Worm (Caenorhabditis elegans) whole organism, young adult: ENCODE measurements around the gene acr-21.

Experiments
- B0019.2 ChIP-seq: fragments of 200-800 bp; sonication (Bioruptor generic); conservative IDR thresholded peaks from 2 replicates; pipeline ENCODE4 v1.3.6; 2022; ENCODE audit warnings: missing genetic modification reagents, missing genetic modification characterization, missing compliant biosample characterization
- B0035.1 ChIP-seq: sonication (generic microtip); optimal IDR thresholded peaks from 2 replicates; lab custom pipeline; 2016; ENCODE audit warnings: missing genetic modification characterization, mild to moderate bottlenecking, missing compliant biosample characterization, missing genotype, missing genetic modification reagents
- B0261.1 ChIP-seq: sonication (generic microtip); optimal IDR thresholded peaks from 2 replicates; lab custom pipeline; 2016; ENCODE audit warnings: mild to moderate bottlenecking, missing genetic modification characterization, moderate library complexity, missing compliant biosample characterization
- D2030.7 ChIP-seq: fragments of 200-800 bp; sonication (Bioruptor generic); IDR thresholded peaks from 2 replicates; pipeline ENCODE4 v1.3.6; 2022; ENCODE audit warnings: missing genetic modification reagents, missing genetic modification characterization, missing compliant biosample characterization
- F33H1.4 ChIP-seq: fragments of 200-800 bp; sonication (Bioruptor generic); IDR thresholded peaks from 2 replicates; pipeline ENCODE4 v1.3.6; 2022; ENCODE audit warnings: missing genetic modification reagents, missing genetic modification characterization, missing compliant biosample characterization
- F49E8.2 ChIP-seq: sonication (generic microtip); optimal IDR thresholded peaks from 3 replicates; lab custom pipeline; 2017; ENCODE audit warnings: missing genetic modification characterization, mild to moderate bottlenecking, missing compliant biosample characterization, antibody characterized with exemption, moderate library complexity; ENCODE audit not compliant: insufficient read depth
- T07F8.4 ChIP-seq: sonication (generic microtip); optimal IDR thresholded peaks from 2 replicates; lab custom pipeline; 2016; ENCODE audit warnings: mild to moderate bottlenecking, missing genetic modification characterization, moderate library complexity, missing compliant biosample characterization
- Y53F4B.3 ChIP-seq: fragments of 200-800 bp; sonication (Bioruptor generic); IDR thresholded peaks from 2 replicates; pipeline ENCODE4 v1.3.6; 2022; ENCODE audit warnings: missing genetic modification reagents, missing genetic modification characterization, missing compliant biosample characterization
- Y53G8AR.9 ChIP-seq: fragments of 200-800 bp; sonication (Bioruptor generic); conservative IDR thresholded peaks from 2 replicates; pipeline ENCODE4 v1.3.6; 2022; ENCODE audit warnings: missing genetic modification reagents, missing genetic modification characterization, missing compliant biosample characterization
- Y56A3A.18 ChIP-seq: fragments of 200-800 bp; sonication (Bioruptor generic); IDR thresholded peaks from 2 replicates; pipeline ENCODE4 v1.3.6; 2022; ENCODE audit warnings: missing genetic modification reagents, missing genetic modification characterization, missing compliant biosample characterization
- Y79H2A.3 ChIP-seq: fragments of 200-800 bp; sonication (Bioruptor generic); conservative IDR thresholded peaks from 2 replicates; pipeline ENCODE4 v1.3.6; 2022; ENCODE audit warnings: missing genetic modification reagents, missing genetic modification characterization, missing compliant biosample characterization
- ZK185.1 ChIP-seq: sonication (generic microtip); optimal IDR thresholded peaks from 2 replicates; lab custom pipeline; 2016; ENCODE audit warnings: mild to moderate bottlenecking, missing genetic modification characterization, missing compliant biosample characterization; ENCODE audit not compliant: poor library complexity, severe bottlenecking
- aptf-3 ChIP-seq: fragments of 200-800 bp; sonication (Bioruptor generic); IDR thresholded peaks from 2 replicates; pipeline ENCODE4 v1.3.6; 2022; ENCODE audit warnings: missing genetic modification characterization, missing compliant biosample characterization
- atf-7 ChIP-seq: sonication (generic microtip); optimal IDR thresholded peaks from 2 replicates; lab custom pipeline; 2017; ENCODE audit warnings: mild to moderate bottlenecking, missing genetic modification characterization, missing compliant biosample characterization
- bed-2 ChIP-seq: fragments of 200-800 bp; sonication (Bioruptor generic); IDR thresholded peaks from 2 replicates; pipeline ENCODE4 v1.3.6; 2022; ENCODE audit warnings: missing genetic modification reagents, missing genetic modification characterization, missing compliant biosample characterization
- cebp-1 ChIP-seq, 2 experiments: fragments of 200-800 bp in 1 of 2; sonication (Bioruptor generic) in 1 of 2; sonication (generic microtip) in 1 of 2; IDR thresholded peaks in 1 of 2; optimal IDR thresholded peaks in 1 of 2; 2 replicates each; pipeline versions ENCODE4 v1.3.6 to Lab custom; 2017 to 2022; ENCODE audit warnings: missing compliant biosample characterization in 2 of 2, missing genetic modification characterization in 2 of 2, mild to moderate bottlenecking in 1 of 2, missing genetic modification reagents in 1 of 2, moderate library complexity in 1 of 2
- ceh-100 ChIP-seq: fragments of 200-800 bp; sonication (Bioruptor generic); IDR thresholded peaks from 2 replicates; pipeline ENCODE4 v1.3.6; 2022; ENCODE audit warnings: missing genetic modification reagents, missing genetic modification characterization, missing compliant biosample characterization
- ceh-27 ChIP-seq: fragments of 200-800 bp; sonication (Bioruptor generic); optimal IDR thresholded peaks from 2 replicates; lab custom pipeline; 2018; ENCODE audit warnings: mild to moderate bottlenecking, missing genetic modification characterization, moderate library complexity, missing compliant biosample characterization
- ceh-40 ChIP-seq: fragments of 200-800 bp; sonication (Bioruptor generic); IDR thresholded peaks from 2 replicates; pipeline ENCODE4 v1.3.6; 2022; ENCODE audit warnings: missing genetic modification characterization, missing compliant biosample characterization
- chd-7 ChIP-seq: sonication (generic microtip); optimal IDR thresholded peaks from 2 replicates; lab custom pipeline; 2016; ENCODE audit warnings: mild to moderate bottlenecking, missing genetic modification characterization, moderate library complexity, missing compliant biosample characterization
- dpff-1 ChIP-seq: sonication (generic microtip); optimal IDR thresholded peaks from 2 replicates; lab custom pipeline; 2017; ENCODE audit warnings: mild to moderate bottlenecking, missing genetic modification characterization, missing compliant biosample characterization
- egrh-3 ChIP-seq: fragments of 200-800 bp; sonication (Bioruptor generic); IDR thresholded peaks from 2 replicates; pipeline ENCODE4 v1.3.6; 2022; ENCODE audit warnings: missing genetic modification reagents, missing genetic modification characterization, missing compliant biosample characterization
- fkh-3 ChIP-seq: sonication (generic microtip); optimal IDR thresholded peaks from 2 replicates; lab custom pipeline; 2016; ENCODE audit warnings: mild to moderate bottlenecking, missing genetic modification characterization, missing compliant biosample characterization
- him-1 ChIP-seq: sonication (generic microtip); optimal IDR thresholded peaks from 2 replicates; lab custom pipeline; 2016; ENCODE audit warnings: missing genotype, missing genetic modification reagents, missing genetic modification characterization, missing compliant biosample characterization
- hmg-20 ChIP-seq: fragments of 200-800 bp; sonication (Bioruptor generic); IDR thresholded peaks from 2 replicates; pipeline ENCODE4 v1.3.6; 2022; ENCODE audit warnings: missing genetic modification reagents, missing genetic modification characterization, missing compliant biosample characterization
- let-526 ChIP-seq: fragments of 200-800 bp; sonication (Bioruptor generic); IDR thresholded peaks from 2 replicates; pipeline ENCODE4 v1.3.6; 2022; ENCODE audit warnings: missing genetic modification reagents, missing genetic modification characterization, missing compliant biosample characterization
- let-607 ChIP-seq, 2 experiments: fragments of 200-800 bp in 1 of 2; sonication (Bioruptor generic) in 1 of 2; sonication (generic microtip) in 1 of 2; optimal IDR thresholded peaks; 2 replicates each; lab custom pipeline; 2016 to 2018; ENCODE audit warnings: mild to moderate bottlenecking in 2 of 2, missing compliant biosample characterization in 2 of 2, missing genetic modification characterization in 2 of 2, moderate library complexity in 2 of 2, missing genotype in 1 of 2
- lsl-1 ChIP-seq: fragments of 200-800 bp; sonication (Bioruptor generic); optimal IDR thresholded peaks from 2 replicates; lab custom pipeline; 2018; ENCODE audit warnings: mild to moderate bottlenecking, missing genetic modification characterization, moderate library complexity, missing compliant biosample characterization
- lsy-27 ChIP-seq: sonication (generic microtip); optimal IDR thresholded peaks from 2 replicates; lab custom pipeline; 2017; ENCODE audit warnings: missing genetic modification characterization, mild to moderate bottlenecking, missing compliant biosample characterization, antibody characterized with exemption, missing genotype, borderline replicate concordance; ENCODE audit not compliant: insufficient read depth
- madf-3 ChIP-seq: fragments of 200-800 bp; sonication (Bioruptor generic); IDR thresholded peaks from 2 replicates; pipeline ENCODE4 v1.3.6; 2022; ENCODE audit warnings: missing genetic modification reagents, missing genetic modification characterization, missing compliant biosample characterization
- madf-6 ChIP-seq: fragments of 200-800 bp; sonication (Bioruptor generic); IDR thresholded peaks from 2 replicates; pipeline ENCODE4 v1.3.6; 2022; ENCODE audit warnings: missing genetic modification reagents, missing genetic modification characterization, missing compliant biosample characterization
- nfyb-1 ChIP-seq: fragments of 200-800 bp; sonication (Bioruptor generic); IDR thresholded peaks from 2 replicates; pipeline ENCODE4 v1.3.6; 2022; ENCODE audit warnings: missing genetic modification reagents, missing genetic modification characterization, missing compliant biosample characterization
- nhr-90 ChIP-seq: sonication (generic microtip); optimal IDR thresholded peaks from 2 replicates; lab custom pipeline; 2016; ENCODE audit warnings: missing genotype, mild to moderate bottlenecking, missing genetic modification characterization, missing compliant biosample characterization
- rcor-1 ChIP-seq: fragments of 200-800 bp; sonication (Bioruptor generic); IDR thresholded peaks from 2 replicates; pipeline ENCODE4 v1.3.6; 2022; ENCODE audit warnings: missing genetic modification reagents, missing genetic modification characterization, missing compliant biosample characterization
- repo-1 ChIP-seq: sonication (generic microtip); optimal IDR thresholded peaks from 2 replicates; lab custom pipeline; 2017; ENCODE audit warnings: mild to moderate bottlenecking, missing genetic modification characterization, missing compliant biosample characterization
- sdz-38 ChIP-seq: sonication (generic microtip); optimal IDR thresholded peaks from 2 replicates; lab custom pipeline; 2016; ENCODE audit warnings: missing genotype, missing genetic modification characterization, missing compliant biosample characterization
- snpc-4 ChIP-seq, 5 experiments: fragments of 150-350 bp in 1 of 5; sonication (generic microtip) in 4 of 5; optimal IDR thresholded peaks; 2 replicates each; lab custom pipeline; 2014 to 2018; ENCODE audit warnings: missing genetic modification characterization in 5 of 5, missing biosample characterization in 3 of 5, antibody characterized with exemption in 2 of 5, mild to moderate bottlenecking in 2 of 5, missing compliant biosample characterization in 2 of 5, missing genotype in 2 of 5, moderate library complexity in 2 of 5, missing genetic modification reagents in 1 of 5
- tlf-1 ChIP-seq: fragments of 200-800 bp; sonication (Bioruptor generic); optimal IDR thresholded peaks from 2 replicates; lab custom pipeline; 2018; ENCODE audit warnings: mild to moderate bottlenecking, missing genetic modification characterization, missing compliant biosample characterization
- unc-62 ChIP-seq: fragments of 150-350 bp; optimal IDR thresholded peaks from 2 replicates; lab custom pipeline; 2014; ENCODE audit warnings: missing biosample characterization, missing genetic modification reagents, missing genetic modification characterization
- xnd-1 ChIP-seq: sonication (generic microtip); optimal IDR thresholded peaks from 2 replicates; lab custom pipeline; 2016; ENCODE audit warnings: missing genotype, missing genetic modification reagents, missing genetic modification characterization, missing compliant biosample characterization
- zim-3 ChIP-seq: sonication (generic microtip); optimal IDR thresholded peaks from 2 replicates; lab custom pipeline; 2017; ENCODE audit warnings: mild to moderate bottlenecking, missing genetic modification characterization, moderate library complexity, missing compliant biosample characterization
- ztf-18 ChIP-seq: sonication (generic microtip); optimal IDR thresholded peaks from 2 replicates; lab custom pipeline; 2016; ENCODE audit warnings: missing genotype, mild to moderate bottlenecking, missing genetic modification characterization, missing compliant biosample characterization
- ztf-6 ChIP-seq: fragments of 200-800 bp; sonication (Bioruptor generic); IDR thresholded peaks from 2 replicates; pipeline ENCODE4 v1.3.6; 2022; ENCODE audit warnings: missing genetic modification reagents, missing genetic modification characterization, missing compliant biosample characterization

The acr-21 gene

ce11 chrIII:6605442-6605992 lies 23.8 kb downstream of the acr-21 start (continued):
- TF ChIP-seq ztf-18 (tag; lab: Kevin White, UChicago): no peak
- TF ChIP-seq T07F8.4 (tag; lab: Kevin White, UChicago): no peak
- no peak for TF ChIP-seq madf-6 (GFP tag; lab: Robert Waterston, UW)
- TF ChIP-seq zim-3 (tag; lab: Kevin White, UChicago): no peak
- TF ChIP-seq lsy-27 (tag; lab: Kevin White, UChicago): no peak
- no peak for TF ChIP-seq unc-62 (GFP tag; lab: Kevin White, UChicago)
- no peak for TF ChIP-seq Y53F4B.3 (GFP tag; lab: Robert Waterston, UW)
- no peak for TF ChIP-seq ztf-6 (GFP tag; lab: Robert Waterston, UW)
- TF ChIP-seq tlf-1 (GFP tag; lab: Kevin White, UChicago): no peak
- 0 out of 2 replicates have a peak, but pooled peaks have one; percentile 16 for TF ChIP-seq Y56A3A.18
- TF ChIP-seq dpff-1 (tag; lab: Kevin White, UChicago): no peak
- TF ChIP-seq nfyb-1 (GFP tag; lab: Robert Waterston, UW): 0 out of 2 replicates have a peak, but pooled peaks have one; percentile 30
- TF ChIP-seq bed-2 (GFP tag; lab: Robert Waterston, UW): no peak

- no peak for TF ChIP-seq let-526 (GFP tag; lab: Robert Waterston, UW)
- no peak for TF ChIP-seq lsy-27 (tag; lab: Kevin White, UChicago)
- peak; percentile 51 for TF ChIP-seq fkh-3
- peak; percentile 95 for TF ChIP-seq chd-7 (tag; lab: Kevin White, UChicago)
- no peak for TF ChIP-seq D2030.7 (GFP tag; lab: Robert Waterston, UW)
- TF ChIP-seq egrh-3 (GFP tag; lab: Robert Waterston, UW): peak; percentile 32; the same call in 1 of the 2 replicates
- TF ChIP-seq ZK185.1 (tag; lab: Kevin White, UChicago): peak; percentile 63
- no peak for TF ChIP-seq B0019.2 (GFP tag; lab: Robert Waterston, UW)
- peak; percentile 8 for TF ChIP-seq B0261.1
- no peak for TF ChIP-seq ceh-40
- no peak for TF ChIP-seq sdz-38 (tag; lab: Kevin White, UChicago)
- TF ChIP-seq let-607 (tag; optimal IDR thresholded peaks at IDR 0.05; lab: Kevin White, UChicago): peak; percentile 26 to 79
- TF ChIP-seq nhr-90 (tag; lab: Kevin White, UChicago): peak; percentile 49
- TF ChIP-seq madf-3: peak; percentile 86
- TF ChIP-seq F49E8.2 (tag; lab: Kevin White, UChicago): peak; percentile 71
- TF ChIP-seq snpc-4 (GFP tag; optimal IDR thresholded peaks at IDR 0.05; lab: Kevin White, UChicago): no peak
- TF ChIP-seq snpc-4 (tag; optimal IDR thresholded peaks at IDR 0.05; lab: Kevin White, UChicago): peak in 3 of 4 experiments; percentile 50 to 64 (median 53)
- TF ChIP-seq hmg-20 (GFP tag; lab: Robert Waterston, UW): no peak
- 0 out of 2 replicates have a peak, but pooled peaks have one; percentile 7 for TF ChIP-seq Y79H2A.3 (GFP tag; lab: Robert Waterston, UW)
- peak; percentile 53 for TF ChIP-seq F33H1.4 (GFP tag; lab: Robert Waterston, UW)
- peak; percentile 27 for TF ChIP-seq lsl-1
- peak; percentile 70 for TF ChIP-seq madf-6 (GFP tag; lab: Robert Waterston, UW)
- TF ChIP-seq ceh-100 (GFP tag; lab: Robert Waterston, UW): 0 out of 2 replicates have a peak, but pooled peaks have one; percentile 24
- peak; percentile 82 for TF ChIP-seq B0035.1
- peak; percentile 3 for TF ChIP-seq xnd-1 (tag; lab: Kevin White, UChicago)
- peak; percentile 74 for TF ChIP-seq dpff-1 (tag; lab: Kevin White, UChicago)
- peak; percentile 88 for TF ChIP-seq Y56A3A.18
- TF ChIP-seq cebp-1 (GFP tag; IDR thresholded peaks at IDR 0.05; lab: Robert Waterston, UW): peak; percentile 96
- TF ChIP-seq cebp-1 (tag; optimal IDR thresholded peaks at IDR 0.05; lab: Kevin White, UChicago): peak; percentile 99
- 0 out of 2 replicates have a peak, but pooled peaks have one; percentile 56 for TF ChIP-seq aptf-3 (GFP tag; lab: Robert Waterston, UW)
- peak; percentile 77 for TF ChIP-seq ceh-27 (GFP tag; lab: Kevin White, UChicago)
- TF ChIP-seq zim-3 (tag; lab: Kevin White, UChicago): peak; percentile 60
- TF ChIP-seq rcor-1 (GFP tag; lab: Robert Waterston, UW): peak; percentile 70
- TF ChIP-seq repo-1 (tag; lab: Kevin White, UChicago): peak; percentile 91
- TF ChIP-seq atf-7 (tag; lab: Kevin White, UChicago): peak; percentile 44
- TF ChIP-seq Y53G8AR.9 (GFP tag; lab: Robert Waterston, UW): peak; percentile 89
- no peak for TF ChIP-seq him-1 (tag; lab: Kevin White, UChicago)
Observed at ce11 chrIII:6606022-6606467, 24.4 kb downstream of the acr-21 start.
